Fruit fly (Drosophila melanogaster) whole organism, embryonic: ENCODE measurements around the gene Shc.

Source experiments
- Adf1 ChIP-seq: fragments of 200-800 bp; sonication (Bioruptor generic); IDR thresholded peaks from 2 replicates; pipeline ENCODE4 v1.3.6; 2022; ENCODE audit warnings: missing biosample characterization, missing genetic modification characterization
- CG10565 ChIP-seq: fragments of 200-800 bp; sonication (Bioruptor generic); optimal IDR thresholded peaks from 3 replicates; lab custom pipeline; 2016; ENCODE audit warnings: missing biosample characterization, mild to moderate bottlenecking, missing genetic modification characterization
- CG11247 ChIP-seq: fragments of 200-800 bp; sonication (Bioruptor generic); IDR thresholded peaks from 2 replicates; pipeline ENCODE4 v1.3.6; 2022; ENCODE audit warnings: missing biosample characterization, missing genetic modification characterization
- CG11560 ChIP-seq: fragments of 200-800 bp; sonication (Bioruptor generic); IDR thresholded peaks from 3 replicates; pipeline ENCODE4 v1.3.6; 2022; ENCODE audit warnings: missing biosample characterization, missing genetic modification characterization
- CG1233 ChIP-seq: fragments of 200-800 bp; sonication (Bioruptor generic); optimal IDR thresholded peaks from 4 replicates; lab custom pipeline; 2018; ENCODE audit warnings: missing biosample characterization, mild to moderate bottlenecking, missing genetic modification characterization
- CG13123 ChIP-seq: fragments of 200-800 bp; sonication (Bioruptor generic); optimal IDR thresholded peaks from 2 replicates; lab custom pipeline; 2016; ENCODE audit warnings: missing biosample characterization, missing genetic modification characterization
- CG13894 ChIP-seq: fragments of 200-800 bp; sonication (Bioruptor generic); optimal IDR thresholded peaks from 3 replicates; lab custom pipeline; 2018; ENCODE audit warnings: missing biosample characterization, mild to moderate bottlenecking, missing genetic modification characterization, moderate library complexity
- CG14050 ChIP-seq: fragments of 200-800 bp; sonication (Bioruptor generic); IDR thresholded peaks from 3 replicates; pipeline ENCODE4 v1.3.6; 2022; ENCODE audit warnings: missing biosample characterization, missing genetic modification characterization
- CG15073 ChIP-seq: fragments of 200-800 bp; sonication (Bioruptor generic); optimal IDR thresholded peaks from 2 replicates; lab custom pipeline; 2016; ENCODE audit warnings: missing biosample characterization, missing genetic modification characterization
- CG1602 ChIP-seq: fragments of 200-800 bp; sonication (Bioruptor generic); optimal IDR thresholded peaks from 3 replicates; lab custom pipeline; 2016; ENCODE audit warnings: missing biosample characterization, missing genetic modification characterization
- CG18599 ChIP-seq: fragments of 200-800 bp; sonication (Bioruptor generic); optimal IDR thresholded peaks from 3 replicates; lab custom pipeline; 2017; ENCODE audit warnings: missing biosample characterization, missing genetic modification characterization, mild to moderate bottlenecking, moderate library complexity, missing genetic modification reagents
- CG2129 ChIP-seq: fragments of 200-800 bp; sonication (Bioruptor generic); IDR thresholded peaks from 2 replicates; pipeline ENCODE4 v1.3.6; 2022; ENCODE audit warnings: missing biosample characterization, missing genetic modification characterization; ENCODE audit not compliant: partially characterized antibody
- CG3065 ChIP-seq: fragments of 200-800 bp; sonication (Bioruptor generic); optimal IDR thresholded peaks from 2 replicates; lab custom pipeline; 2016; ENCODE audit warnings: missing biosample characterization, missing genetic modification characterization
- CG34224 ChIP-seq: fragments of 200-800 bp; sonication (Bioruptor generic); IDR thresholded peaks from 3 replicates; pipeline ENCODE4 v1.3.6; 2022; ENCODE audit warnings: missing biosample characterization, missing genetic modification characterization; ENCODE audit not compliant: partially characterized antibody
- CG3726 ChIP-seq: fragments of 200-800 bp; sonication (Bioruptor generic); IDR thresholded peaks from 3 replicates; pipeline ENCODE4, ENCODE4 v1.3.6; 2022; ENCODE audit warnings: missing biosample characterization, missing genetic modification characterization
- CG3847 ChIP-seq: fragments of 200-800 bp; sonication (Bioruptor generic); IDR thresholded peaks from 2 replicates; pipeline ENCODE4 v1.3.6; 2022; ENCODE audit warnings: missing biosample characterization, missing genetic modification characterization
- CG4328 ChIP-seq: fragments of 200-800 bp; sonication (Bioruptor generic); optimal IDR thresholded peaks from 3 replicates; lab custom pipeline; 2017; ENCODE audit warnings: missing biosample characterization, missing genetic modification reagents, missing genetic modification characterization
- CG4707 ChIP-seq: fragments of 200-800 bp; sonication (Bioruptor generic); optimal IDR thresholded peaks from 2 replicates; lab custom pipeline; 2018; ENCODE audit warnings: missing biosample characterization, mild to moderate bottlenecking, missing genetic modification characterization, moderate library complexity
- CG5245 ChIP-seq: fragments of 200-800 bp; sonication (Bioruptor generic); optimal IDR thresholded peaks from 3 replicates; lab custom pipeline; 2016; ENCODE audit warnings: missing biosample characterization, missing genetic modification characterization
- CG5953 ChIP-seq: fragments of 200-800 bp; sonication (Bioruptor generic); IDR thresholded peaks from 2 replicates; pipeline ENCODE4 v1.3.6; 2022; ENCODE audit warnings: missing biosample characterization, missing genetic modification characterization
- CG7745 ChIP-seq: fragments of 200-800 bp; sonication (Bioruptor generic); optimal IDR thresholded peaks from 2 replicates; lab custom pipeline; 2018; ENCODE audit warnings: missing biosample characterization, mild to moderate bottlenecking, missing genetic modification characterization, moderate library complexity
- CG8359 ChIP-seq: fragments of 200-800 bp; sonication (Bioruptor generic); optimal IDR thresholded peaks from 2 replicates; lab custom pipeline; 2017; ENCODE audit warnings: missing biosample characterization, mild to moderate bottlenecking, missing genetic modification characterization, borderline replicate concordance
- CG8944 ChIP-seq: fragments of 200-800 bp; sonication (Bioruptor generic); optimal IDR thresholded peaks from 3 replicates; lab custom pipeline; 2016; ENCODE audit warnings: missing biosample characterization, missing genetic modification characterization
- Dek ChIP-seq: fragments of 200-800 bp; sonication (Bioruptor generic); optimal IDR thresholded peaks from 3 replicates; lab custom pipeline; 2019; ENCODE audit warnings: missing biosample characterization, mild to moderate bottlenecking, missing genetic modification characterization, moderate library complexity
- Fer2 ChIP-seq: fragments of 200-800 bp; sonication (Bioruptor generic); optimal IDR thresholded peaks from 2 replicates; lab custom pipeline; 2018; ENCODE audit warnings: missing biosample characterization, mild to moderate bottlenecking, missing genetic modification characterization, moderate library complexity
- Gsc ChIP-seq: fragments of 200-800 bp; sonication (Bioruptor generic); IDR thresholded peaks from 2 replicates; pipeline ENCODE4 v1.3.6; 2022; ENCODE audit warnings: missing biosample characterization, missing genetic modification characterization
- Gug ChIP-seq: fragments of 200-800 bp; sonication (Bioruptor generic); IDR thresholded peaks from 4 replicates; pipeline ENCODE4 v1.3.6; 2022; ENCODE audit warnings: missing biosample characterization, missing genetic modification characterization
- Hey ChIP-seq: fragments of 200-800 bp; sonication (Bioruptor generic); optimal IDR thresholded peaks from 3 replicates; lab custom pipeline; 2018; ENCODE audit warnings: missing biosample characterization, mild to moderate bottlenecking, missing genetic modification characterization
- Kr ChIP-seq: fragments of 200-800 bp; sonication (Bioruptor generic); optimal IDR thresholded peaks from 2 replicates; lab custom pipeline; 2017; ENCODE audit warnings: missing biosample characterization, mild to moderate bottlenecking, missing genetic modification characterization
- NFAT ChIP-seq: fragments of 200-800 bp; sonication (Bioruptor generic); IDR thresholded peaks from 2 replicates; pipeline ENCODE4 v1.3.6; 2022; ENCODE audit warnings: missing biosample characterization, missing genetic modification characterization
- Sin3A ChIP-seq: fragments of >200 bp; optimal IDR thresholded peaks from 2 replicates; lab custom pipeline; 2018
- Spps ChIP-seq: fragments of 200-800 bp; sonication (Bioruptor generic); optimal IDR thresholded peaks from 2 replicates; lab custom pipeline; 2018; ENCODE audit warnings: missing biosample characterization, mild to moderate bottlenecking, missing genetic modification characterization
- Sry-δ ChIP-seq: fragments of 200-800 bp; sonication (Bioruptor generic); optimal IDR thresholded peaks from 2 replicates; lab custom pipeline; 2016; ENCODE audit warnings: missing biosample characterization, missing genetic modification characterization
- Ssrp ChIP-seq: fragments of 200-800 bp; sonication (Bioruptor generic); optimal IDR thresholded peaks from 2 replicates; lab custom pipeline; 2018; ENCODE audit warnings: missing biosample characterization, mild to moderate bottlenecking, missing genetic modification characterization, moderate library complexity
- Stat92E ChIP-seq, 3 experiments: fragments of >200 bp in 2 of 3; fragments of 200-800 bp in 1 of 3; sonication (Bioruptor generic) in 1 of 3; optimal IDR thresholded peaks; 2 replicates each; lab custom pipeline; 2017 to 2019; ENCODE audit warnings: missing biosample characterization in 3 of 3, missing genetic modification characterization in 3 of 3, mild to moderate bottlenecking in 1 of 3, moderate library complexity in 1 of 3
- Taf1 ChIP-seq: fragments of 200-800 bp; sonication (Bioruptor generic); IDR thresholded peaks from 2 replicates; pipeline ENCODE4 v1.3.6; 2022; ENCODE audit warnings: missing biosample characterization, missing genetic modification characterization
- YL-1 ChIP-seq: fragments of 200-800 bp; sonication (Bioruptor generic); optimal IDR thresholded peaks from 3 replicates; lab custom pipeline; 2017; ENCODE audit warnings: missing biosample characterization, mild to moderate bottlenecking, missing genetic modification characterization
- cg ChIP-seq: fragments of 200-800 bp; sonication (Bioruptor generic); optimal IDR thresholded peaks from 3 replicates; lab custom pipeline; 2019; ENCODE audit warnings: missing biosample characterization, mild to moderate bottlenecking, missing genetic modification characterization, moderate library complexity
- chm ChIP-seq: fragments of 200-800 bp; sonication (Bioruptor generic); IDR thresholded peaks from 2 replicates; pipeline ENCODE4 v1.3.6; 2022; ENCODE audit warnings: missing biosample characterization, missing genetic modification characterization
- chn ChIP-seq: fragments of 200-800 bp; sonication (Bioruptor generic); optimal IDR thresholded peaks from 2 replicates; lab custom pipeline; 2016; ENCODE audit warnings: missing biosample characterization, missing genetic modification characterization
- dati ChIP-seq: fragments of 200-800 bp; sonication (Bioruptor generic); IDR thresholded peaks from 2 replicates; pipeline ENCODE4 v1.3.6; 2022; ENCODE audit warnings: missing biosample characterization, missing genetic modification characterization
- gsb-n ChIP-seq: fragments of 200-800 bp; sonication (Bioruptor generic); optimal IDR thresholded peaks from 3 replicates; lab custom pipeline; 2018; ENCODE audit warnings: missing biosample characterization, mild to moderate bottlenecking, missing genetic modification characterization
- ken ChIP-seq: fragments of 200-800 bp; sonication (Bioruptor generic); IDR thresholded peaks from 3 replicates; pipeline ENCODE4 v1.3.6; 2022; ENCODE audit warnings: missing biosample characterization, missing genetic modification characterization
- knrl ChIP-seq: fragments of 200-800 bp; sonication (Bioruptor generic); IDR thresholded peaks from 3 replicates; pipeline ENCODE4 v1.3.6; 2022; ENCODE audit warnings: missing biosample characterization, missing genetic modification characterization; ENCODE audit not compliant: partially characterized antibody
- nerfin-2 ChIP-seq: fragments of 200-800 bp; sonication (Bioruptor generic); IDR thresholded peaks from 2 replicates; pipeline ENCODE4 v1.3.6; 2022; ENCODE audit warnings: missing biosample characterization, missing genetic modification characterization; ENCODE audit not compliant: partially characterized antibody
- pita ChIP-seq: fragments of 200-800 bp; sonication (Bioruptor generic); optimal IDR thresholded peaks from 2 replicates; lab custom pipeline; 2017; ENCODE audit warnings: missing biosample characterization, mild to moderate bottlenecking, missing genetic modification characterization
- prd ChIP-seq, 3 experiments: fragments of >200 bp in 2 of 3; fragments of 200-800 bp in 1 of 3; sonication (Bioruptor generic) in 1 of 3; optimal IDR thresholded peaks in 2 of 3; IDR thresholded peaks in 1 of 3; 2 replicates in 2 of 3; 3 replicates in 1 of 3; pipeline versions ENCODE4 v1.3.6 to Lab custom; 2017 to 2022; ENCODE audit warnings: missing biosample characterization in 1 of 3, missing genetic modification characterization in 1 of 3
- pzg ChIP-seq: fragments of 200-800 bp; sonication (Bioruptor generic); optimal IDR thresholded peaks from 3 replicates; lab custom pipeline; 2018; ENCODE audit warnings: missing biosample characterization, mild to moderate bottlenecking, missing genetic modification characterization, moderate library complexity
- row ChIP-seq: fragments of 200-800 bp; sonication (Bioruptor generic); IDR thresholded peaks from 3 replicates; pipeline ENCODE4 v1.3.6; 2022; ENCODE audit warnings: missing biosample characterization, missing genetic modification characterization
- toy ChIP-seq: fragments of 200-800 bp; sonication (Bioruptor generic); IDR thresholded peaks from 2 replicates; pipeline ENCODE4 v1.3.6; 2022; ENCODE audit warnings: missing biosample characterization, missing genetic modification characterization
- wor ChIP-seq: fragments of 200-800 bp; sonication (Bioruptor generic); IDR thresholded peaks from 2 replicates; pipeline ENCODE4 v1.3.6; 2022; ENCODE audit warnings: missing biosample characterization, missing genetic modification characterization

Gene Shc

DNA sequence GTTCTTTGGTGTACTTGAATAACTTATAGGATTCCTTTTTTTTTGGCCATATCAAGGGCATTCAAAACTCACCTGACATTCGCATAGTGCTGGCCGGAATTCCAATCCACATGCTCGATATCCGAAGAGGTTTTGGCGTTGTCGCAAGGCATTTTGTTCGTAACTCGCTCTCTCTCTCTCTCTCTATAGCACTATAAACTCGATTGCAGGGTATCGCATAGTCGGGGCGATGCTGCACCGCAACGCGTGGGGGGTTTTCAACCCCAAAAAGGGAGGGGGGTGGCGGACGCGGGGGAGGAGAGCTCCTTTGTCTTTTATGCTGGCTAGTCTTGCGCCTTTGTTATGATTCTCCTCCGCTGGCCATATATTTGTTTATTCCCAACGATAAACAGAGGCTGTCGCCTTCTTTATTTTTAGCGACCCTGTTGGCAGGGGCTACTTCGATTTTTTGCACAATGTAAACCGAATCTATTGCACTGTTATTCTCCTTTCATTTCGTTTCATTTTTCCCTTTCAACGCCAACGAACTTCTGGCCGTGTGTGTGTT is 28.3 kb upstream of the Shc start (continued):
- TF ChIP-seq CG11247 (GFP tag; lab: Robert Waterston, UW) (0 out of 2 replicates have a peak, but pooled peaks have one; percentile 11), CG4328 (no peak), CG14050 (GFP tag; lab: Robert Waterston, UW) (no peak), CG4707 (GFP tag; lab: Kevin White, UChicago) (no peak), dati (GFP tag; lab: Robert Waterston, UW) (no peak), knrl (GFP tag; lab: Robert Waterston, UW) (no peak), row (peak; percentile 59), gsb-n (tag; lab: Kevin White, UChicago) (no peak), wor (GFP tag; lab: Robert Waterston, UW) (no peak), CG13894 (tag; lab: Kevin White, UChicago) (no peak), CG2129 (GFP tag; lab: Robert Waterston, UW) (no peak), Dek (tag; lab: Kevin White, UChicago) (no peak), CG1602 (no peak), pzg (no peak), pita (GFP tag; lab: Kevin White, UChicago) (no peak), chm (no peak), chn (GFP tag; lab: Kevin White, UChicago) (no peak), CG3065 (no peak), Spps (tag; lab: Kevin White, UChicago) (no peak), NFAT (GFP tag; lab: Robert Waterston, UW) (no peak), CG10565 (GFP tag; lab: Kevin White, UChicago) (no peak), CG7745 (no peak), prd (optimal IDR thresholded peaks at IDR 0.05; lab: Kevin White, UChicago) (no peak), prd (GFP tag; IDR thresholded peaks at IDR 0.05; lab: Robert Waterston, UW) (peak; percentile 31; the same call in 1 of the 3 replicates), Gsc (GFP tag; lab: Robert Waterston, UW) (no peak), CG3847 (GFP tag; lab: Robert Waterston, UW) (no peak), Fer2 (tag; lab: Kevin White, UChicago) (no peak), ken (GFP tag; lab: Robert Waterston, UW) (no peak), Ssrp (tag; lab: Kevin White, UChicago) (no peak), Kr (no peak), CG3726 (no peak), CG5953 (GFP tag; lab: Robert Waterston, UW) (no peak), CG18599 (GFP tag; lab: Kevin White, UChicago) (no peak), CG13123 (no peak), CG1233 (GFP tag; lab: Kevin White, UChicago) (no peak), CG15073 (GFP tag; lab: Kevin White, UChicago) (no peak), CG34224 (GFP tag; lab: Robert Waterston, UW) (no peak), Hey (tag; lab: Kevin White, UChicago) (no peak), Stat92E (GFP tag; optimal IDR thresholded peaks at IDR 0.05; lab: Kevin White, UChicago) (no peak), nerfin-2 (GFP tag; lab: Robert Waterston, UW) (no peak), CG8359 (GFP tag; lab: Kevin White, UChicago) (no peak), YL-1 (GFP tag; lab: Kevin White, UChicago) (no peak), CG5245 (GFP tag; lab: Kevin White, UChicago) (no peak), Taf1 (GFP tag; lab: Robert Waterston, UW) (no peak), Gug (GFP tag; lab: Robert Waterston, UW) (0 out of 4 replicates have a peak, but pooled peaks have one; percentile 18), toy (GFP tag; lab: Robert Waterston, UW) (no peak), CG8944 (GFP tag; lab: Kevin White, UChicago) (no peak), Adf1 (GFP tag; lab: Robert Waterston, UW) (no peak), Sin3A (lab: Kevin White, UChicago) (no peak), cg (GFP tag; lab: Kevin White, UChicago) (no peak), Sry-δ (no peak), CG11560 (tag; lab: Robert Waterston, UW) (no peak)
